Worm (Caenorhabditis elegans): ENCODE results near the gene folt-2.

- TF ChIP-seq unc-62 (GFP tag; optimal IDR thresholded peaks at IDR 0.05) (no peak), snpc-4 (tag; optimal IDR thresholded peaks at IDR 0.05) (no peak)
These were observed 16.5 kb upstream of the folt-2 start, which contains the start of gene F37B4.15 for ce11 chrV:2891927-2892326.

Data from whole organism, L2 larva.